Worm (Caenorhabditis elegans) whole organism, L2 larva: ENCODE data around the gene lir-1.
A peak's percentile ranks its signal among the peaks of the same experiment; 100 is the strongest.

Experiments
- C34F6.9 ChIP-seq: fragments of 150-350 bp; optimal IDR thresholded peaks from 2 replicates; lab custom pipeline; 2014; ENCODE audit warnings: missing biosample characterization, missing genetic modification characterization
- F13H6.1 ChIP-seq: sonication (generic microtip); optimal IDR thresholded peaks from 2 replicates; lab custom pipeline; 2016; ENCODE audit warnings: missing genetic modification characterization, missing compliant biosample characterization
- alr-1 ChIP-seq: fragments of 150-350 bp; optimal IDR thresholded peaks from 2 replicates; lab custom pipeline; 2014; ENCODE audit warnings: missing biosample characterization, missing genetic modification characterization
- ama-1 ChIP-seq: fragments of 150-350 bp; optimal IDR thresholded peaks from 2 replicates; lab custom pipeline; 2018; ENCODE audit warnings: inconsistent platforms
- blmp-1 ChIP-seq: sonication (generic microtip); optimal IDR thresholded peaks from 2 replicates; lab custom pipeline; 2017; ENCODE audit warnings: missing genetic modification characterization, mild to moderate bottlenecking, missing compliant biosample characterization, antibody characterized with exemption, moderate library complexity; ENCODE audit not compliant: insufficient read depth
- ceh-82 ChIP-seq: fragments of 150-350 bp; optimal IDR thresholded peaks from 2 replicates; lab custom pipeline; 2014; ENCODE audit warnings: missing biosample characterization, missing genetic modification characterization
- crh-2 ChIP-seq: sonication (generic microtip); optimal IDR thresholded peaks from 2 replicates; lab custom pipeline; 2017; ENCODE audit warnings: missing biosample characterization, missing genetic modification characterization
- dmd-4 ChIP-seq: sonication (generic microtip); optimal IDR thresholded peaks from 2 replicates; lab custom pipeline; 2017; ENCODE audit warnings: missing biosample characterization, missing genetic modification characterization
- egl-27 ChIP-seq: sonication (generic microtip); optimal IDR thresholded peaks from 3 replicates; lab custom pipeline; 2017; ENCODE audit warnings: missing biosample characterization, missing genetic modification reagents, missing genetic modification characterization
- elt-1 ChIP-seq: fragments of 150-350 bp; optimal IDR thresholded peaks from 2 replicates; lab custom pipeline; 2014; ENCODE audit warnings: missing biosample characterization, missing genetic modification characterization
- elt-3 ChIP-seq: sonication (generic microtip); optimal IDR thresholded peaks from 2 replicates; lab custom pipeline; 2017; ENCODE audit warnings: missing biosample characterization, missing genetic modification characterization
- fos-1 ChIP-seq: fragments of 150-350 bp; optimal IDR thresholded peaks from 2 replicates; lab custom pipeline; 2014; ENCODE audit warnings: missing biosample characterization, missing genetic modification characterization
- gmeb-1 ChIP-seq: fragments of 150-350 bp; optimal IDR thresholded peaks from 2 replicates; lab custom pipeline; 2014; ENCODE audit warnings: missing biosample characterization, missing genetic modification characterization
- lin-11 ChIP-seq: fragments of 150-350 bp; sonication (generic microtip); optimal IDR thresholded peaks from 2 replicates; lab custom pipeline; 2014; ENCODE audit warnings: missing biosample characterization, missing genetic modification characterization, inconsistent platforms, mixed read lengths
- lin-13 ChIP-seq: fragments of 150-350 bp; optimal IDR thresholded peaks from 2 replicates; lab custom pipeline; 2014; ENCODE audit warnings: missing biosample characterization, missing genetic modification reagents, missing genetic modification characterization
- lin-39 ChIP-seq: fragments of 150-350 bp; optimal IDR thresholded peaks from 2 replicates; lab custom pipeline; 2014; ENCODE audit warnings: missing biosample characterization, missing genetic modification reagents, missing genetic modification characterization
- lsy-2 ChIP-seq, 2 experiments: fragments of 150-350 bp in 1 of 2; sonication (generic microtip) in 1 of 2; optimal IDR thresholded peaks; 2 replicates each; lab custom pipeline; 2014 to 2017; ENCODE audit warnings: missing biosample characterization in 2 of 2, missing genetic modification characterization in 2 of 2
- mab-5 ChIP-seq: fragments of 150-350 bp; optimal IDR thresholded peaks from 2 replicates; lab custom pipeline; 2014; ENCODE audit warnings: missing biosample characterization, missing genetic modification characterization
- mbf-1 ChIP-seq: sonication (generic microtip); optimal IDR thresholded peaks from 2 replicates; lab custom pipeline; 2017; ENCODE audit warnings: missing biosample characterization, missing genetic modification characterization
- mdl-1 ChIP-seq, 2 experiments: fragments of 150-350 bp in 1 of 2; sonication (generic microtip) in 1 of 2; optimal IDR thresholded peaks; 2 replicates each; lab custom pipeline; 2017; ENCODE audit warnings: missing biosample characterization in 2 of 2, missing genetic modification characterization in 2 of 2
- nhr-10 ChIP-seq: sonication (generic microtip); optimal IDR thresholded peaks from 2 replicates; lab custom pipeline; 2017; ENCODE audit warnings: missing biosample characterization, missing genetic modification characterization
- nhr-11 ChIP-seq: fragments of 150-350 bp; optimal IDR thresholded peaks from 2 replicates; lab custom pipeline; 2014; ENCODE audit warnings: missing biosample characterization, missing genetic modification characterization
- nhr-12 ChIP-seq: fragments of 150-350 bp; optimal IDR thresholded peaks from 2 replicates; lab custom pipeline; 2014; ENCODE audit warnings: missing biosample characterization, missing genetic modification characterization
- nhr-129 ChIP-seq: fragments of 150-350 bp; optimal IDR thresholded peaks from 2 replicates; lab custom pipeline; 2014; ENCODE audit warnings: missing biosample characterization, missing genetic modification characterization
- nhr-21 ChIP-seq: fragments of 150-350 bp; optimal IDR thresholded peaks from 2 replicates; lab custom pipeline; 2014; ENCODE audit warnings: missing biosample characterization, missing genetic modification characterization
- nhr-23 ChIP-seq: fragments of 150-350 bp; optimal IDR thresholded peaks from 2 replicates; lab custom pipeline; 2014; ENCODE audit warnings: missing biosample characterization, missing genetic modification reagents, missing genetic modification characterization
- nhr-237 ChIP-seq: fragments of 150-350 bp; optimal IDR thresholded peaks from 2 replicates; lab custom pipeline; 2014; ENCODE audit warnings: missing biosample characterization, missing genetic modification characterization
- nhr-25 ChIP-seq: fragments of 150-350 bp; sonication (generic microtip); optimal IDR thresholded peaks from 3 replicates; lab custom pipeline; 2014; ENCODE audit warnings: missing biosample characterization, missing genetic modification characterization
- peb-1 ChIP-seq: fragments of 150-350 bp; optimal IDR thresholded peaks from 2 replicates; lab custom pipeline; 2014; ENCODE audit warnings: missing biosample characterization, missing genetic modification characterization
- skn-1 ChIP-seq: sonication (generic microtip); optimal IDR thresholded peaks from 2 replicates; lab custom pipeline; 2017; ENCODE audit warnings: missing biosample characterization, missing genetic modification characterization
- sma-3 ChIP-seq: sonication (generic microtip); optimal IDR thresholded peaks from 2 replicates; lab custom pipeline; 2016; ENCODE audit warnings: missing genetic modification reagents, missing genetic modification characterization, missing compliant biosample characterization
- sma-9 ChIP-seq, 2 experiments: fragments of 150-350 bp in 1 of 2; sonication (generic microtip) in 1 of 2; optimal IDR thresholded peaks; 2 replicates each; lab custom pipeline; 2014 to 2016; ENCODE audit warnings: missing genetic modification characterization in 2 of 2, mild to moderate bottlenecking in 1 of 2, missing biosample characterization in 1 of 2, missing compliant biosample characterization in 1 of 2, missing genetic modification reagents in 1 of 2, moderate library complexity in 1 of 2
- unc-39 ChIP-seq: fragments of 150-350 bp; optimal IDR thresholded peaks from 2 replicates; lab custom pipeline; 2014; ENCODE audit warnings: missing biosample characterization, missing genetic modification characterization
- unc-55 ChIP-seq: fragments of 150-350 bp; sonication (generic microtip); optimal IDR thresholded peaks from 3 replicates; lab custom pipeline; 2014; ENCODE audit warnings: missing biosample characterization, missing genetic modification reagents, missing genetic modification characterization
- unc-62 ChIP-seq: fragments of 150-350 bp; optimal IDR thresholded peaks from 2 replicates; lab custom pipeline; 2014; ENCODE audit warnings: missing biosample characterization, missing genetic modification reagents, missing genetic modification characterization
- zag-1 ChIP-seq: fragments of 150-350 bp; optimal IDR thresholded peaks from 2 replicates; lab custom pipeline; 2014; ENCODE audit warnings: missing biosample characterization, missing genetic modification characterization
- ztf-1 ChIP-seq: fragments of 200-800 bp; sonication (Bioruptor generic); conservative IDR thresholded peaks from 2 replicates; pipeline ENCODE4 v1.3.6; 2022; ENCODE audit warnings: missing genetic modification characterization, missing compliant biosample characterization
- ztf-4 ChIP-seq: fragments of 150-350 bp; optimal IDR thresholded peaks from 2 replicates; lab custom pipeline; 2014; ENCODE audit warnings: missing biosample characterization, missing genetic modification characterization

Gene lir-1

DNA sequence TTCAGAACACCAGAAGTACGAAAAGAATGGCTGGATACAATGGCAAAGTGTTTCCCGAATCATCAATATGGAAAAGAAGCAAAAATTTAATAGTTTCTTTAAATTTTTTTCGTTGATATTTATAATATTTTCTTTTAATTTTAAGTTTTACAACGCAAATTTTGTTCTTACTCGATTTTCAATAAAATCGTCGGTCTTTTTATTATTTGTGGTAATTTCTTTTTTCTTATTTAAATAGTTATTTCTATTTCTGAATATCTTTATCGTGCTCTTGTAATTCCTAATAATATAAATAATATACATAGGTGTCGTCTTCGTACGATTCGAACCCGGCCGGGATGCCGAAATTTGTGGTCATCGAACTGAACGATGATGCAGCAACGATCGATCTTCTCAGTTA lies at the start of gene lir-1:
TSS of gene lir-1 (plus strand) at position 301 of the 400 bp plus-strand sequence.
- TF ChIP-seq elt-1 (tag; lab: Kevin White, UChicago) (no peak), lin-39 (tag; lab: Kevin White, UChicago) (no peak), lsy-2 (tag; optimal IDR thresholded peaks at IDR 0.05; lab: Kevin White, UChicago) (no peak), mab-5 (tag; lab: Kevin White, UChicago) (no peak), ceh-82 (tag; lab: Kevin White, UChicago) (no peak), ztf-4 (tag; lab: Kevin White, UChicago) (no peak), F13H6.1 (no peak), ztf-1 (GFP tag; lab: Robert Waterston, UW) (no peak), mbf-1 (tag; lab: Kevin White, UChicago) (no peak), blmp-1 (tag; lab: Kevin White, UChicago) (no peak), gmeb-1 (tag; lab: Kevin White, UChicago) (no peak), zag-1 (tag; lab: Kevin White, UChicago) (no peak), nhr-23 (tag; lab: Kevin White, UChicago) (no peak), nhr-21 (tag; lab: Kevin White, UChicago) (no peak)

DNA sequence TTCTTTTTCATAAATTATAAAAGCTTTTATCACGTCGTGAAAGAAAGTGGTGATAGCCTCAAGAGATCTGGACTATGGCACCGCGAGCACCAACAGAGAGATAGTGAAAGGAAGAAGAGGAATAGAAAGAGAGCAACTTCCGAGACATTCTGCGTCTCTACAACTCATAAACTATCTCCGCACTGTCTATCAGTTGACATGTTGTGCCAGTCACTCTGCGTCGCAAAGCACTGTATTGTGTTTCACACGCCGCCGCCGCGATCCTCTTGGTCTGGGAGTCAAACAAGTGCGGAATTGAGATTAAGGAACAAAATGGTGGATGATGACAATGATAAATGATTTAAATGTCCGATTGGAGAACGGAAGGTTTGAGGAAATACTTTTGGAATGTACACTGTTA lies 48.3 kb upstream of the lir-1 start:
- TF ChIP-seq fos-1 (tag; lab: Kevin White, UChicago) (peak; percentile 43), egl-27 (tag; lab: Kevin White, UChicago) (no peak), nhr-23 (tag; lab: Kevin White, UChicago) (no peak), C34F6.9 (tag; lab: Kevin White, UChicago) (no peak), unc-39 (tag; lab: Kevin White, UChicago) (no peak), unc-55 (GFP tag; lab: Kevin White, UChicago) (no peak), nhr-25 (tag; lab: Kevin White, UChicago) (no peak), lin-39 (tag; lab: Kevin White, UChicago) (no peak), skn-1 (tag; lab: Kevin White, UChicago) (no peak), unc-62 (no peak), lsy-2 (tag; optimal IDR thresholded peaks at IDR 0.05; lab: Kevin White, UChicago) (no peak), nhr-12 (no peak), nhr-10 (tag; lab: Kevin White, UChicago) (no peak), nhr-237 (no peak), ztf-4 (tag; lab: Kevin White, UChicago) (no peak), sma-9 (GFP tag; optimal IDR thresholded peaks at IDR 0.05; lab: Kevin White, UChicago) (peak; percentile 41), sma-9 (tag; optimal IDR thresholded peaks at IDR 0.05; lab: Kevin White, UChicago) (no peak), lin-11 (tag; lab: Kevin White, UChicago) (no peak), elt-3 (tag; lab: Kevin White, UChicago) (no peak), nhr-129 (tag; lab: Kevin White, UChicago) (peak; percentile 14), ama-1 (lab: Kevin White, UChicago) (no peak), F13H6.1 (peak; percentile 58), ztf-1 (GFP tag; lab: Robert Waterston, UW) (no peak), elt-1 (tag; lab: Kevin White, UChicago) (no peak), nhr-21 (tag; lab: Kevin White, UChicago) (no peak), peb-1 (tag; lab: Kevin White, UChicago) (peak; percentile 28), alr-1 (tag; lab: Kevin White, UChicago) (no peak), sma-3 (peak; percentile 7)

DNA sequence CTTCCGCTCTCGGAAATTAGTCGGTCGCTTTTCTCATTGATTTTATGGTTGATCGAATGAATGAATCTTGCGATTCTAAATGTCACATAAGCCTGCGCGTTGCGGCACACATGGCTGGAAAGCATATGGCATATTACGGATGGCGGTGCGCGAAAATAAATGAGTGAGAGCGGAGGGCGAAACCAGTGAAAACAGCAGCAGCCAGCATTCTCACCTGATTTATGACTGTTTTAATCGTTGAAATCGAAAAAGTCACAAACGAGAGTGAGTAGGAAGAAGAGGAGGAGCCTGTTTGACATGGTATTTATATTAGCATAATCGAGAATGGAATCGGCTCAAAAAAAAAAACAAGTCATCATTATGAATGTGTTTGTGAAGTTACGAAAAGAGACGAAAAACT lies 47.5 kb upstream of the lir-1 start:
- TF ChIP-seq lin-13 (GFP tag; lab: Kevin White, UChicago) (no peak), mdl-1 (tag; optimal IDR thresholded peaks at IDR 0.05; lab: Kevin White, UChicago) (no peak), dmd-4 (no peak), alr-1 (tag; lab: Kevin White, UChicago) (no peak), fos-1 (tag; lab: Kevin White, UChicago) (no peak), nhr-10 (tag; lab: Kevin White, UChicago) (no peak), blmp-1 (tag; lab: Kevin White, UChicago) (no peak), crh-2 (no peak), nhr-25 (tag; lab: Kevin White, UChicago) (no peak), nhr-11 (tag; lab: Kevin White, UChicago) (no peak), nhr-23 (tag; lab: Kevin White, UChicago) (no peak)
